Worm (Caenorhabditis elegans) whole organism, L2 larva: Measurements from ENCODE around the gene mfsd-6.

ENCODE experiments used
- C34F6.9 ChIP-seq: fragments of 150-350 bp; optimal IDR thresholded peaks from 2 replicates; lab custom pipeline; 2014; ENCODE audit warnings: missing biosample characterization, missing genetic modification characterization
- F13H6.1 ChIP-seq: sonication (generic microtip); optimal IDR thresholded peaks from 2 replicates; lab custom pipeline; 2016; ENCODE audit warnings: missing genetic modification characterization, missing compliant biosample characterization
- R02D3.7 ChIP-seq: fragments of 150-350 bp; optimal IDR thresholded peaks from 2 replicates; lab custom pipeline; 2014; ENCODE audit warnings: missing biosample characterization, missing genetic modification characterization
- Y55F3AM.14 ChIP-seq: fragments of 200-800 bp; sonication (Bioruptor generic); optimal IDR thresholded peaks from 2 replicates; lab custom pipeline; 2018; ENCODE audit warnings: mild to moderate bottlenecking, missing genetic modification characterization, missing compliant biosample characterization
- ZK546.5 ChIP-seq: sonication (generic microtip); optimal IDR thresholded peaks from 2 replicates; lab custom pipeline; 2017; ENCODE audit warnings: missing biosample characterization, missing genetic modification characterization
- alr-1 ChIP-seq: fragments of 150-350 bp; optimal IDR thresholded peaks from 2 replicates; lab custom pipeline; 2014; ENCODE audit warnings: missing biosample characterization, missing genetic modification characterization
- aly-2 ChIP-seq: fragments of 150-350 bp; optimal IDR thresholded peaks from 2 replicates; lab custom pipeline; 2014; ENCODE audit warnings: missing biosample characterization, missing genetic modification characterization
- ama-1 ChIP-seq: fragments of 150-350 bp; optimal IDR thresholded peaks from 2 replicates; lab custom pipeline; 2018; ENCODE audit warnings: inconsistent platforms
- blmp-1 ChIP-seq: sonication (generic microtip); optimal IDR thresholded peaks from 2 replicates; lab custom pipeline; 2017; ENCODE audit warnings: missing genetic modification characterization, mild to moderate bottlenecking, missing compliant biosample characterization, antibody characterized with exemption, moderate library complexity; ENCODE audit not compliant: insufficient read depth
- ceh-16 ChIP-seq: fragments of 150-350 bp; optimal IDR thresholded peaks from 2 replicates; lab custom pipeline; 2014; ENCODE audit warnings: missing biosample characterization, missing genetic modification characterization
- ceh-82 ChIP-seq: fragments of 150-350 bp; optimal IDR thresholded peaks from 2 replicates; lab custom pipeline; 2014; ENCODE audit warnings: missing biosample characterization, missing genetic modification characterization
- crh-2 ChIP-seq: sonication (generic microtip); optimal IDR thresholded peaks from 2 replicates; lab custom pipeline; 2017; ENCODE audit warnings: missing biosample characterization, missing genetic modification characterization
- dmd-4 ChIP-seq: sonication (generic microtip); optimal IDR thresholded peaks from 2 replicates; lab custom pipeline; 2017; ENCODE audit warnings: missing biosample characterization, missing genetic modification characterization
- egl-27 ChIP-seq: sonication (generic microtip); optimal IDR thresholded peaks from 3 replicates; lab custom pipeline; 2017; ENCODE audit warnings: missing biosample characterization, missing genetic modification reagents, missing genetic modification characterization
- elt-1 ChIP-seq: fragments of 150-350 bp; optimal IDR thresholded peaks from 2 replicates; lab custom pipeline; 2014; ENCODE audit warnings: missing biosample characterization, missing genetic modification characterization
- elt-3 ChIP-seq: sonication (generic microtip); optimal IDR thresholded peaks from 2 replicates; lab custom pipeline; 2017; ENCODE audit warnings: missing biosample characterization, missing genetic modification characterization
- fos-1 ChIP-seq: fragments of 150-350 bp; optimal IDR thresholded peaks from 2 replicates; lab custom pipeline; 2014; ENCODE audit warnings: missing biosample characterization, missing genetic modification characterization
- gmeb-1 ChIP-seq: fragments of 150-350 bp; optimal IDR thresholded peaks from 2 replicates; lab custom pipeline; 2014; ENCODE audit warnings: missing biosample characterization, missing genetic modification characterization
- lin-11 ChIP-seq: fragments of 150-350 bp; sonication (generic microtip); optimal IDR thresholded peaks from 2 replicates; lab custom pipeline; 2014; ENCODE audit warnings: missing biosample characterization, missing genetic modification characterization, inconsistent platforms, mixed read lengths
- lin-13 ChIP-seq: fragments of 150-350 bp; optimal IDR thresholded peaks from 2 replicates; lab custom pipeline; 2014; ENCODE audit warnings: missing biosample characterization, missing genetic modification reagents, missing genetic modification characterization
- lin-39 ChIP-seq: fragments of 150-350 bp; optimal IDR thresholded peaks from 2 replicates; lab custom pipeline; 2014; ENCODE audit warnings: missing biosample characterization, missing genetic modification reagents, missing genetic modification characterization
- lsy-2 ChIP-seq, 2 experiments: fragments of 150-350 bp in 1 of 2; sonication (generic microtip) in 1 of 2; optimal IDR thresholded peaks; 2 replicates each; lab custom pipeline; 2014 to 2017; ENCODE audit warnings: missing biosample characterization in 2 of 2, missing genetic modification characterization in 2 of 2
- mab-5 ChIP-seq: fragments of 150-350 bp; optimal IDR thresholded peaks from 2 replicates; lab custom pipeline; 2014; ENCODE audit warnings: missing biosample characterization, missing genetic modification characterization
- mbf-1 ChIP-seq: sonication (generic microtip); optimal IDR thresholded peaks from 2 replicates; lab custom pipeline; 2017; ENCODE audit warnings: missing biosample characterization, missing genetic modification characterization
- mdl-1 ChIP-seq, 2 experiments: fragments of 150-350 bp in 1 of 2; sonication (generic microtip) in 1 of 2; optimal IDR thresholded peaks; 2 replicates each; lab custom pipeline; 2017; ENCODE audit warnings: missing biosample characterization in 2 of 2, missing genetic modification characterization in 2 of 2
- nhr-10 ChIP-seq: sonication (generic microtip); optimal IDR thresholded peaks from 2 replicates; lab custom pipeline; 2017; ENCODE audit warnings: missing biosample characterization, missing genetic modification characterization
- nhr-11 ChIP-seq: fragments of 150-350 bp; optimal IDR thresholded peaks from 2 replicates; lab custom pipeline; 2014; ENCODE audit warnings: missing biosample characterization, missing genetic modification characterization
- nhr-12 ChIP-seq: fragments of 150-350 bp; optimal IDR thresholded peaks from 2 replicates; lab custom pipeline; 2014; ENCODE audit warnings: missing biosample characterization, missing genetic modification characterization
- nhr-129 ChIP-seq: fragments of 150-350 bp; optimal IDR thresholded peaks from 2 replicates; lab custom pipeline; 2014; ENCODE audit warnings: missing biosample characterization, missing genetic modification characterization
- nhr-21 ChIP-seq: fragments of 150-350 bp; optimal IDR thresholded peaks from 2 replicates; lab custom pipeline; 2014; ENCODE audit warnings: missing biosample characterization, missing genetic modification characterization
- nhr-23 ChIP-seq: fragments of 150-350 bp; optimal IDR thresholded peaks from 2 replicates; lab custom pipeline; 2014; ENCODE audit warnings: missing biosample characterization, missing genetic modification reagents, missing genetic modification characterization
- nhr-237 ChIP-seq: fragments of 150-350 bp; optimal IDR thresholded peaks from 2 replicates; lab custom pipeline; 2014; ENCODE audit warnings: missing biosample characterization, missing genetic modification characterization
- nhr-25 ChIP-seq: fragments of 150-350 bp; sonication (generic microtip); optimal IDR thresholded peaks from 3 replicates; lab custom pipeline; 2014; ENCODE audit warnings: missing biosample characterization, missing genetic modification characterization
- nhr-6 ChIP-seq: fragments of 150-350 bp; optimal IDR thresholded peaks from 2 replicates; lab custom pipeline; 2014; ENCODE audit warnings: missing biosample characterization, missing genetic modification characterization
- nhr-77 ChIP-seq: fragments of 150-350 bp; optimal IDR thresholded peaks from 2 replicates; lab custom pipeline; 2014; ENCODE audit warnings: missing biosample characterization, missing genetic modification characterization
- peb-1 ChIP-seq: fragments of 150-350 bp; optimal IDR thresholded peaks from 2 replicates; lab custom pipeline; 2014; ENCODE audit warnings: missing biosample characterization, missing genetic modification characterization
- sem-4 ChIP-seq: fragments of 150-350 bp; optimal IDR thresholded peaks from 2 replicates; lab custom pipeline; 2014; ENCODE audit warnings: missing biosample characterization, missing genetic modification reagents, missing genetic modification characterization
- skn-1 ChIP-seq: sonication (generic microtip); optimal IDR thresholded peaks from 2 replicates; lab custom pipeline; 2017; ENCODE audit warnings: missing biosample characterization, missing genetic modification characterization
- sma-3 ChIP-seq: sonication (generic microtip); optimal IDR thresholded peaks from 2 replicates; lab custom pipeline; 2016; ENCODE audit warnings: missing genetic modification reagents, missing genetic modification characterization, missing compliant biosample characterization
- sma-9 ChIP-seq, 2 experiments: fragments of 150-350 bp in 1 of 2; sonication (generic microtip) in 1 of 2; optimal IDR thresholded peaks; 2 replicates each; lab custom pipeline; 2014 to 2016; ENCODE audit warnings: missing genetic modification characterization in 2 of 2, mild to moderate bottlenecking in 1 of 2, missing biosample characterization in 1 of 2, missing compliant biosample characterization in 1 of 2, missing genetic modification reagents in 1 of 2, moderate library complexity in 1 of 2
- snpc-4 ChIP-seq: fragments of 150-350 bp; optimal IDR thresholded peaks from 2 replicates; lab custom pipeline; 2014; ENCODE audit warnings: missing biosample characterization, missing genetic modification characterization
- unc-39 ChIP-seq: fragments of 150-350 bp; optimal IDR thresholded peaks from 2 replicates; lab custom pipeline; 2014; ENCODE audit warnings: missing biosample characterization, missing genetic modification characterization
- unc-55 ChIP-seq: fragments of 150-350 bp; sonication (generic microtip); optimal IDR thresholded peaks from 3 replicates; lab custom pipeline; 2014; ENCODE audit warnings: missing biosample characterization, missing genetic modification reagents, missing genetic modification characterization
- unc-62 ChIP-seq: fragments of 150-350 bp; optimal IDR thresholded peaks from 2 replicates; lab custom pipeline; 2014; ENCODE audit warnings: missing biosample characterization, missing genetic modification reagents, missing genetic modification characterization
- zag-1 ChIP-seq: fragments of 150-350 bp; optimal IDR thresholded peaks from 2 replicates; lab custom pipeline; 2014; ENCODE audit warnings: missing biosample characterization, missing genetic modification characterization
- ztf-1 ChIP-seq: fragments of 200-800 bp; sonication (Bioruptor generic); conservative IDR thresholded peaks from 2 replicates; pipeline ENCODE4 v1.3.6; 2022; ENCODE audit warnings: missing genetic modification characterization, missing compliant biosample characterization
- ztf-11 ChIP-seq: sonication (generic microtip); optimal IDR thresholded peaks from 2 replicates; lab custom pipeline; 2017; ENCODE audit warnings: missing biosample characterization, missing genetic modification characterization
- ztf-4 ChIP-seq: fragments of 150-350 bp; optimal IDR thresholded peaks from 2 replicates; lab custom pipeline; 2014; ENCODE audit warnings: missing biosample characterization, missing genetic modification characterization

mfsd-6 gene

DNA sequence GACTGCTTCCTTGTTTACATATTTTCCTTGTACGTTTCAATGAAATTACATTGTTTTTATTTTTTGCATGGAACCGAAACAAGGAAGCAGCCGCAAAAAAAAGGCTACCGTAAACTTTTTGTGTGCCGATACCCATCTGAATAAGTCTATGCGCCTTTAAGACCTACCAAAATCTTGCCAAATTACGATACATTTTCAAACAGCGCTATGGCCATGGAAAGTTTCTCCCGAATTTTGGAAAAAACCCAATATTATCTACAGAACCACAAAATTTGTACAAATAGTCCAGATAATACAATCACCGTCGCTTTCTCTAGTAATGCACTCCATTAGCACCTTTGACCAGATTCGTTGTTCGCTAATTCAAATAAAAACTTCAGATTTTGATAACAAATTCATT, 7.5 kb downstream of the mfsd-6 start:
- TF ChIP-seq mdl-1 (tag; optimal IDR thresholded peaks at IDR 0.05; lab: Kevin White, UChicago), result no peak
- TF ChIP-seq unc-55 (GFP tag; lab: Kevin White, UChicago), result no peak
- TF ChIP-seq nhr-237 (tag; lab: Kevin White, UChicago), result no peak
- no peak for TF ChIP-seq ceh-16 (tag; lab: Kevin White, UChicago)

DNA sequence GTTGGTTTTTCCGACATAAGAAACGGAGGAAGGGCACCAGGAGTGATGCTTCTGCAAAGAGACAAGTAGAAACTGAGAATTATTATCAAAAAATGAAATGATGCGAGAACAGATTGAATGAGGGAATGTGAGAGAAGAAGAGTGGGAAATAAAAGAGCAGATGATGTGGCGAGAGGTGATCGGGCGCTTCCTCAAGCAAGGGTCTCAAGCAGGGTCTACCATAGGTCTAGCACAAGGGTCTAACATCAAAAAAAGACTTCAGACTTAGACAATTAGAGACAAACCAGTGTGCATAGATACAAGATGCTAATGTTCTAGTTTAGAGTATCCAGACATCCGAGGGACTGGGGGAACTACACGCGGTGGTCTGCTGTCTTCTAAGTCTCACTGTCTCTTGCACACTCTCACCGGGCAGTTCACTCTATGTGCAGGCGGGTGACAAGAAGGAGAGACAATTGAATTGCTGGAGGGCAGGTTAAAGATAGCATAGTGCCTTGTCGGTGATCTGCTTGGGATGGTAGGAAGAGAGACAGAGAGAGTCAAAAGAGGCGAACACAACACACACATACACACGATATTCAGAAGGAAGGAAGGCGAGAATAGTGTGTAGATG, 9.0 kb downstream of the mfsd-6 start, which contains the start of gene R13A5.7:
Gene R13A5.7 (minus strand): TSS at position 51 of the 613 bp plus-strand sequence.
- TF ChIP-seq nhr-21 (tag; lab: Kevin White, UChicago) (peak; percentile 82), snpc-4 (tag; lab: Kevin White, UChicago) (peak; percentile 45), dmd-4 (tag; lab: Kevin White, UChicago) (no peak), nhr-237 (tag; lab: Kevin White, UChicago) (no peak), lin-11 (tag; lab: Kevin White, UChicago) (no peak), ceh-82 (tag; lab: Kevin White, UChicago) (no peak), elt-1 (tag; lab: Kevin White, UChicago) (no peak), nhr-10 (no peak), gmeb-1 (peak; percentile 63), ztf-1 (GFP tag; lab: Robert Waterston, UW) (no peak), F13H6.1 (tag; lab: Kevin White, UChicago) (peak; percentile 92), mdl-1 (tag; optimal IDR thresholded peaks at IDR 0.05; lab: Kevin White, UChicago) (peak; percentile 90 to 91), ceh-16 (tag; lab: Kevin White, UChicago) (peak; percentile 73), blmp-1 (tag; lab: Kevin White, UChicago) (peak; percentile 40), nhr-25 (peak; percentile 39), unc-62 (GFP tag; lab: Kevin White, UChicago) (no peak), nhr-11 (tag; lab: Kevin White, UChicago) (no peak), peb-1 (no peak), crh-2 (tag; lab: Kevin White, UChicago) (peak; percentile 89), mab-5 (tag; lab: Kevin White, UChicago) (peak; percentile 34), aly-2 (no peak), ama-1 (lab: Kevin White, UChicago) (no peak), sem-4 (tag; lab: Kevin White, UChicago) (peak; percentile 85), ZK546.5 (tag; lab: Kevin White, UChicago) (no peak), R02D3.7 (tag; lab: Kevin White, UChicago) (no peak), nhr-129 (tag; lab: Kevin White, UChicago) (peak; percentile 94), zag-1 (tag; lab: Kevin White, UChicago) (peak; percentile 60), unc-55 (GFP tag; lab: Kevin White, UChicago) (peak; percentile 72), ztf-4 (tag; lab: Kevin White, UChicago) (peak; percentile 68), sma-9 (GFP tag; optimal IDR thresholded peaks at IDR 0.05; lab: Kevin White, UChicago) (peak; percentile 78), sma-9 (tag; optimal IDR thresholded peaks at IDR 0.05; lab: Kevin White, UChicago) (no peak), nhr-23 (tag; lab: Kevin White, UChicago) (no peak), alr-1 (tag; lab: Kevin White, UChicago) (no peak), skn-1 (tag; lab: Kevin White, UChicago) (no peak), fos-1 (tag; lab: Kevin White, UChicago) (peak; percentile 87), unc-39 (tag; lab: Kevin White, UChicago) (no peak), egl-27 (tag; lab: Kevin White, UChicago) (peak; percentile 60), mbf-1 (tag; lab: Kevin White, UChicago) (no peak), sma-3 (GFP tag; lab: Kevin White, UChicago) (peak; percentile 50), C34F6.9 (tag; lab: Kevin White, UChicago) (peak; percentile 88), lin-13 (GFP tag; lab: Kevin White, UChicago) (peak; percentile 62), lin-39 (tag; lab: Kevin White, UChicago) (no peak), Y55F3AM.14 (no peak), nhr-12 (tag; lab: Kevin White, UChicago) (no peak), nhr-77 (tag; lab: Kevin White, UChicago) (no peak), nhr-6 (tag; lab: Kevin White, UChicago) (peak; percentile 37), ztf-11 (tag; lab: Kevin White, UChicago) (no peak), lsy-2 (tag; optimal IDR thresholded peaks at IDR 0.05; lab: Kevin White, UChicago) (peak; percentile 60 to 87), elt-3 (tag; lab: Kevin White, UChicago) (no peak)
